Worm (Caenorhabditis elegans) whole organism, young adult: ENCODE measurements around the gene try-3.

ENCODE experiments used
- B0035.1 ChIP-seq: sonication (generic microtip); optimal IDR thresholded peaks from 2 replicates; lab custom pipeline; 2016; ENCODE audit warnings: missing genetic modification characterization, mild to moderate bottlenecking, missing compliant biosample characterization, missing genotype, missing genetic modification reagents
- D2030.7 ChIP-seq: fragments of 200-800 bp; sonication (Bioruptor generic); IDR thresholded peaks from 2 replicates; pipeline ENCODE4 v1.3.6; 2022; ENCODE audit warnings: missing genetic modification reagents, missing genetic modification characterization, missing compliant biosample characterization
- F52B5.7 ChIP-seq: sonication (generic microtip); optimal IDR thresholded peaks from 2 replicates; lab custom pipeline; 2016; ENCODE audit warnings: mild to moderate bottlenecking, missing genetic modification characterization, missing compliant biosample characterization
- K11D2.4 ChIP-seq: fragments of 200-800 bp; sonication (Bioruptor generic); IDR thresholded peaks from 2 replicates; pipeline ENCODE4 v1.3.6; 2022; ENCODE audit warnings: missing genetic modification reagents, missing genetic modification characterization, missing compliant biosample characterization
- T26A5.8 ChIP-seq: sonication (generic microtip); optimal IDR thresholded peaks from 2 replicates; lab custom pipeline; 2016; ENCODE audit warnings: missing genetic modification characterization, missing compliant biosample characterization
- Y79H2A.3 ChIP-seq: fragments of 200-800 bp; sonication (Bioruptor generic); conservative IDR thresholded peaks from 2 replicates; pipeline ENCODE4 v1.3.6; 2022; ENCODE audit warnings: missing genetic modification reagents, missing genetic modification characterization, missing compliant biosample characterization
- ZK185.1 ChIP-seq: sonication (generic microtip); optimal IDR thresholded peaks from 2 replicates; lab custom pipeline; 2016; ENCODE audit warnings: mild to moderate bottlenecking, missing genetic modification characterization, missing compliant biosample characterization; ENCODE audit not compliant: poor library complexity, severe bottlenecking
- aptf-2 ChIP-seq: fragments of 200-800 bp; sonication (Bioruptor generic); conservative IDR thresholded peaks from 2 replicates; pipeline ENCODE4 v1.3.6; 2022; ENCODE audit warnings: missing genetic modification reagents, missing genetic modification characterization, missing compliant biosample characterization
- attf-6 ChIP-seq: fragments of 200-800 bp; sonication (Bioruptor generic); IDR thresholded peaks from 2 replicates; pipeline ENCODE4 v1.3.6; 2022; ENCODE audit warnings: missing genetic modification reagents, missing genetic modification characterization, missing compliant biosample characterization
- bed-2 ChIP-seq: fragments of 200-800 bp; sonication (Bioruptor generic); IDR thresholded peaks from 2 replicates; pipeline ENCODE4 v1.3.6; 2022; ENCODE audit warnings: missing genetic modification reagents, missing genetic modification characterization, missing compliant biosample characterization
- ccch-3 ChIP-seq: fragments of 200-800 bp; sonication (Bioruptor generic); optimal IDR thresholded peaks from 2 replicates; lab custom pipeline; 2018; ENCODE audit warnings: mild to moderate bottlenecking, missing genetic modification characterization, missing compliant biosample characterization
- cebp-1 ChIP-seq, 2 experiments: fragments of 200-800 bp in 1 of 2; sonication (Bioruptor generic) in 1 of 2; sonication (generic microtip) in 1 of 2; IDR thresholded peaks in 1 of 2; optimal IDR thresholded peaks in 1 of 2; 2 replicates each; pipeline versions ENCODE4 v1.3.6 to Lab custom; 2017 to 2022; ENCODE audit warnings: missing compliant biosample characterization in 2 of 2, missing genetic modification characterization in 2 of 2, mild to moderate bottlenecking in 1 of 2, missing genetic modification reagents in 1 of 2, moderate library complexity in 1 of 2
- cebp-2 ChIP-seq: fragments of 200-800 bp; sonication (Bioruptor generic); IDR thresholded peaks from 2 replicates; pipeline ENCODE4 v1.3.6; 2022; ENCODE audit warnings: missing genetic modification characterization, missing compliant biosample characterization
- die-1 ChIP-seq: sonication (generic microtip); optimal IDR thresholded peaks from 2 replicates; lab custom pipeline; 2016; ENCODE audit warnings: missing genotype, mild to moderate bottlenecking, missing genetic modification characterization, missing compliant biosample characterization
- dox-1 ChIP-seq: fragments of 200-800 bp; sonication (Bioruptor generic); IDR thresholded peaks from 2 replicates; pipeline ENCODE4 v1.3.6; 2022; ENCODE audit warnings: missing genetic modification reagents, missing genetic modification characterization, missing compliant biosample characterization
- dpl-1 ChIP-seq: fragments of 150-350 bp; optimal IDR thresholded peaks from 2 replicates; lab custom pipeline; 2014; ENCODE audit warnings: missing biosample characterization, missing genetic modification reagents, missing genetic modification characterization
- egl-18 ChIP-seq: fragments of 200-800 bp; sonication (Bioruptor generic); IDR thresholded peaks from 2 replicates; pipeline ENCODE4 v1.3.6; 2022; ENCODE audit warnings: missing genetic modification reagents, missing genetic modification characterization, missing compliant biosample characterization
- egrh-3 ChIP-seq: fragments of 200-800 bp; sonication (Bioruptor generic); IDR thresholded peaks from 2 replicates; pipeline ENCODE4 v1.3.6; 2022; ENCODE audit warnings: missing genetic modification reagents, missing genetic modification characterization, missing compliant biosample characterization
- ekl-4 ChIP-seq: fragments of 200-800 bp; sonication (Bioruptor generic); IDR thresholded peaks from 2 replicates; pipeline ENCODE4 v1.3.6; 2022; ENCODE audit warnings: missing genetic modification reagents, missing genetic modification characterization, missing compliant biosample characterization
- fkh-3 ChIP-seq: sonication (generic microtip); optimal IDR thresholded peaks from 2 replicates; lab custom pipeline; 2016; ENCODE audit warnings: mild to moderate bottlenecking, missing genetic modification characterization, missing compliant biosample characterization
- gei-17 ChIP-seq: fragments of 200-800 bp; sonication (Bioruptor generic); optimal IDR thresholded peaks from 2 replicates; lab custom pipeline; 2018; ENCODE audit warnings: mild to moderate bottlenecking, missing genetic modification characterization, missing compliant biosample characterization
- hlh-12 ChIP-seq: sonication (generic microtip); optimal IDR thresholded peaks from 2 replicates; lab custom pipeline; 2016; ENCODE audit warnings: missing genetic modification characterization, missing compliant biosample characterization
- let-526 ChIP-seq: fragments of 200-800 bp; sonication (Bioruptor generic); IDR thresholded peaks from 2 replicates; pipeline ENCODE4 v1.3.6; 2022; ENCODE audit warnings: missing genetic modification reagents, missing genetic modification characterization, missing compliant biosample characterization
- lin-26 ChIP-seq: fragments of 200-800 bp; sonication (Bioruptor generic); IDR thresholded peaks from 2 replicates; pipeline ENCODE4 v1.3.6; 2022; ENCODE audit warnings: missing genetic modification reagents, missing genetic modification characterization, missing compliant biosample characterization
- lin-35 ChIP-seq, 3 experiments: fragments of 150-350 bp in 2 of 3; sonication (generic microtip) in 1 of 3; optimal IDR thresholded peaks; 2 replicates each; lab custom pipeline; 2014 to 2018; ENCODE audit warnings: missing biosample characterization in 3 of 3, missing genetic modification characterization in 3 of 3, missing genetic modification reagents in 3 of 3
- lir-1 ChIP-seq: fragments of 200-800 bp; sonication (Bioruptor generic); conservative IDR thresholded peaks from 2 replicates; pipeline ENCODE4 v1.3.6; 2022; ENCODE audit warnings: missing genetic modification reagents, missing genetic modification characterization, missing compliant biosample characterization
- lsl-1 ChIP-seq: fragments of 200-800 bp; sonication (Bioruptor generic); optimal IDR thresholded peaks from 2 replicates; lab custom pipeline; 2018; ENCODE audit warnings: mild to moderate bottlenecking, missing genetic modification characterization, moderate library complexity, missing compliant biosample characterization
- mcd-1 ChIP-seq: fragments of 200-800 bp; sonication (Bioruptor generic); IDR thresholded peaks from 2 replicates; pipeline ENCODE4 v1.3.6; 2022; ENCODE audit warnings: missing genetic modification reagents, missing genetic modification characterization, missing compliant biosample characterization
- mel-28 ChIP-seq: sonication (generic microtip); optimal IDR thresholded peaks from 2 replicates; lab custom pipeline; 2016; ENCODE audit warnings: borderline replicate concordance, mild to moderate bottlenecking, missing genetic modification characterization, missing compliant biosample characterization
- mxl-1 ChIP-seq: sonication (generic microtip); optimal IDR thresholded peaks from 2 replicates; lab custom pipeline; 2016; ENCODE audit warnings: missing genetic modification characterization, missing compliant biosample characterization
- nfya-1 ChIP-seq: sonication (generic microtip); optimal IDR thresholded peaks from 2 replicates; lab custom pipeline; 2017; ENCODE audit warnings: antibody characterized with exemption, missing compliant biosample characterization, missing genetic modification characterization, borderline replicate concordance; ENCODE audit not compliant: insufficient read depth
- nfya-2 ChIP-seq: fragments of 200-800 bp; sonication (Bioruptor generic); IDR thresholded peaks from 2 replicates; pipeline ENCODE4 v1.3.6; 2022; ENCODE audit warnings: missing genetic modification reagents, missing genetic modification characterization, missing compliant biosample characterization
- nhr-120 ChIP-seq: fragments of 200-800 bp; sonication (Bioruptor generic); IDR thresholded peaks from 2 replicates; pipeline ENCODE4 v1.3.6; 2022; ENCODE audit warnings: missing genetic modification characterization, missing compliant biosample characterization
- nhr-179 ChIP-seq: sonication (generic microtip); optimal IDR thresholded peaks from 2 replicates; lab custom pipeline; 2016; ENCODE audit warnings: mild to moderate bottlenecking, missing genetic modification characterization, missing compliant biosample characterization
- repo-1 ChIP-seq: sonication (generic microtip); optimal IDR thresholded peaks from 2 replicates; lab custom pipeline; 2017; ENCODE audit warnings: mild to moderate bottlenecking, missing genetic modification characterization, missing compliant biosample characterization
- sdz-38 ChIP-seq: sonication (generic microtip); optimal IDR thresholded peaks from 2 replicates; lab custom pipeline; 2016; ENCODE audit warnings: missing genotype, missing genetic modification characterization, missing compliant biosample characterization
- snpc-1.3 ChIP-seq: sonication (generic microtip); optimal IDR thresholded peaks from 2 replicates; lab custom pipeline; 2017; ENCODE audit warnings: missing genetic modification characterization, mild to moderate bottlenecking, missing compliant biosample characterization, antibody characterized with exemption, moderate library complexity, missing genotype, missing genetic modification reagents; ENCODE audit not compliant: insufficient read depth
- snpc-3.4 ChIP-seq: sonication (generic microtip); optimal IDR thresholded peaks from 2 replicates; lab custom pipeline; 2017; ENCODE audit warnings: missing genetic modification characterization, mild to moderate bottlenecking, missing compliant biosample characterization, antibody characterized with exemption, moderate library complexity, missing genotype, missing genetic modification reagents
- snpc-4 ChIP-seq, 5 experiments: fragments of 150-350 bp in 1 of 5; sonication (generic microtip) in 4 of 5; optimal IDR thresholded peaks; 2 replicates each; lab custom pipeline; 2014 to 2018; ENCODE audit warnings: missing genetic modification characterization in 5 of 5, missing biosample characterization in 3 of 5, antibody characterized with exemption in 2 of 5, mild to moderate bottlenecking in 2 of 5, missing compliant biosample characterization in 2 of 5, missing genotype in 2 of 5, moderate library complexity in 2 of 5, missing genetic modification reagents in 1 of 5
- sptf-2 ChIP-seq: fragments of 200-800 bp; sonication (Bioruptor generic); optimal IDR thresholded peaks from 2 replicates; lab custom pipeline; 2018; ENCODE audit warnings: mild to moderate bottlenecking, missing genetic modification characterization, missing compliant biosample characterization
- tbp1 ChIP-seq: fragments of 200-800 bp; sonication (Bioruptor generic); optimal IDR thresholded peaks from 2 replicates; lab custom pipeline; 2018; ENCODE audit warnings: mild to moderate bottlenecking, missing genetic modification characterization, missing compliant biosample characterization
- tlf-1 ChIP-seq: fragments of 200-800 bp; sonication (Bioruptor generic); optimal IDR thresholded peaks from 2 replicates; lab custom pipeline; 2018; ENCODE audit warnings: mild to moderate bottlenecking, missing genetic modification characterization, missing compliant biosample characterization
- unc-62 ChIP-seq: fragments of 150-350 bp; optimal IDR thresholded peaks from 2 replicates; lab custom pipeline; 2014; ENCODE audit warnings: missing biosample characterization, missing genetic modification reagents, missing genetic modification characterization
- zfh-2 ChIP-seq: fragments of 200-800 bp; sonication (Bioruptor generic); conservative IDR thresholded peaks from 2 replicates; pipeline ENCODE4 v1.3.6; 2022; ENCODE audit warnings: missing genetic modification reagents, missing genetic modification characterization, missing compliant biosample characterization
- zim-3 ChIP-seq: sonication (generic microtip); optimal IDR thresholded peaks from 2 replicates; lab custom pipeline; 2017; ENCODE audit warnings: mild to moderate bottlenecking, missing genetic modification characterization, moderate library complexity, missing compliant biosample characterization
- ztf-22 ChIP-seq: fragments of 200-800 bp; sonication (Bioruptor generic); optimal IDR thresholded peaks from 2 replicates; lab custom pipeline; 2018; ENCODE audit warnings: mild to moderate bottlenecking, missing genetic modification characterization, moderate library complexity, missing compliant biosample characterization
- ztf-6 ChIP-seq: fragments of 200-800 bp; sonication (Bioruptor generic); IDR thresholded peaks from 2 replicates; pipeline ENCODE4 v1.3.6; 2022; ENCODE audit warnings: missing genetic modification reagents, missing genetic modification characterization, missing compliant biosample characterization

The try-3 gene

DNA sequence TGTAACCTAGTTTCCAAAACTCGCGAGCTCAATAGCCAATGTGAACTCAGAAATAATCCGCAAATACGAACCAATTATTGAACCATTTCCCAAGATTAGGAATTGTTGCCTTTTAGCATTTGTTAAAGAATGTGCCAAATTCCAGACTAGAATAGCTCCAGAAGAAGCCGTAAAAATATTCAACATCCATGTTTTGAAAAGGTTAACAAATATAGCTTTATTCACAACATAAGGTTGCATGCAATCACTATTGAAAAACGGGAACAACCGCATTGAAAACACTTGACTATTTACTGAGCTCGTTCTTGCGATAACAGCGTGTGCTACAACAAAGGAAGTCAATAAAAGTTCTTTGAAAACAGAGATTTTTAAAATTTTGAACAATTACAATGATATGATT lies 30.4 kb upstream of the try-3 start:
- TF ChIP-seq mxl-1 (tag; lab: Kevin White, UChicago) (no peak), tbp1 (GFP tag; lab: Kevin White, UChicago) (peak; percentile 46), tlf-1 (GFP tag; lab: Kevin White, UChicago) (no peak), cebp-1 (GFP tag; IDR thresholded peaks at IDR 0.05; lab: Robert Waterston, UW) (no peak), cebp-1 (tag; optimal IDR thresholded peaks at IDR 0.05; lab: Kevin White, UChicago) (peak; percentile 35), fkh-3 (tag; lab: Kevin White, UChicago) (peak; percentile 52), attf-6 (peak; percentile 81), sdz-38 (tag; lab: Kevin White, UChicago) (no peak), egl-18 (no peak), snpc-3.4 (tag; lab: Kevin White, UChicago) (peak; percentile 19), zfh-2 (no peak), gei-17 (no peak), let-526 (GFP tag; lab: Robert Waterston, UW) (no peak), B0035.1 (no peak), aptf-2 (GFP tag; lab: Robert Waterston, UW) (no peak), snpc-1.3 (tag; lab: Kevin White, UChicago) (peak; percentile 22), F52B5.7 (tag; lab: Kevin White, UChicago) (peak; percentile 41), ccch-3 (no peak), nfya-2 (GFP tag; lab: Robert Waterston, UW) (0 out of 2 replicates have a peak, but pooled peaks have one; percentile 53), lin-35 (GFP tag; optimal IDR thresholded peaks at IDR 0.05; lab: Kevin White, UChicago) (no peak), die-1 (tag; lab: Kevin White, UChicago) (peak; percentile 4), hlh-12 (tag; lab: Kevin White, UChicago) (no peak), snpc-4 (GFP tag; optimal IDR thresholded peaks at IDR 0.05; lab: Kevin White, UChicago) (peak; percentile 55), snpc-4 (tag; optimal IDR thresholded peaks at IDR 0.05; lab: Kevin White, UChicago) (peak in 2 of 4 experiments; percentile 7 to 84), nhr-120 (GFP tag; lab: Robert Waterston, UW) (no peak), dpl-1 (GFP tag; lab: Kevin White, UChicago) (no peak), dox-1 (GFP tag; lab: Robert Waterston, UW) (no peak), unc-62 (GFP tag; lab: Kevin White, UChicago) (no peak), lir-1 (no peak), nfya-1 (tag; lab: Kevin White, UChicago) (no peak), lin-26 (peak; percentile 65; the same call in 1 of the 2 replicates), K11D2.4 (GFP tag; lab: Robert Waterston, UW) (no peak), ztf-22 (GFP tag; lab: Kevin White, UChicago) (no peak), Y79H2A.3 (GFP tag; lab: Robert Waterston, UW) (no peak; the same call in 1 of the 2 replicates), lsl-1 (GFP tag; lab: Kevin White, UChicago) (peak; percentile 8), cebp-2 (GFP tag; lab: Robert Waterston, UW) (0 out of 2 replicates have a peak, but pooled peaks have one; percentile 72), nhr-179 (tag; lab: Kevin White, UChicago) (no peak), zim-3 (peak; percentile 19), ZK185.1 (tag; lab: Kevin White, UChicago) (no peak), sptf-2 (GFP tag; lab: Kevin White, UChicago) (no peak), ekl-4 (GFP tag; lab: Robert Waterston, UW) (peak; percentile 88), ztf-6 (GFP tag; lab: Robert Waterston, UW) (no peak), mcd-1 (GFP tag; lab: Robert Waterston, UW) (no peak), egrh-3 (GFP tag; lab: Robert Waterston, UW) (no peak), mel-28 (tag; lab: Kevin White, UChicago) (no peak), bed-2 (no peak), D2030.7 (peak; percentile 47; the same call in 1 of the 2 replicates), repo-1 (peak; percentile 62), T26A5.8 (tag; lab: Kevin White, UChicago) (no peak)
